Worm (Caenorhabditis elegans) whole organism, young adult: ENCODE results near the gene ced-9.
"Not testable (repeated sequence)": the region's sequence is repeated elsewhere in the genome, so short reads cannot be mapped to it uniquely, and the experiment has no call there.

Experiments
- B0019.2 ChIP-seq: fragments of 200-800 bp; sonication (Bioruptor generic); conservative IDR thresholded peaks from 2 replicates; pipeline ENCODE4 v1.3.6; 2022; ENCODE audit warnings: missing genetic modification reagents, missing genetic modification characterization, missing compliant biosample characterization
- B0336.3 ChIP-seq: fragments of 200-800 bp; sonication (Bioruptor generic); IDR thresholded peaks from 2 replicates; pipeline ENCODE4 v1.3.6; 2022; ENCODE audit warnings: missing genetic modification characterization, missing compliant biosample characterization
- D2030.7 ChIP-seq: fragments of 200-800 bp; sonication (Bioruptor generic); IDR thresholded peaks from 2 replicates; pipeline ENCODE4 v1.3.6; 2022; ENCODE audit warnings: missing genetic modification reagents, missing genetic modification characterization, missing compliant biosample characterization
- F33H1.4 ChIP-seq: fragments of 200-800 bp; sonication (Bioruptor generic); IDR thresholded peaks from 2 replicates; pipeline ENCODE4 v1.3.6; 2022; ENCODE audit warnings: missing genetic modification reagents, missing genetic modification characterization, missing compliant biosample characterization
- F37B4.10 ChIP-seq: fragments of 200-800 bp; sonication (Bioruptor generic); IDR thresholded peaks from 2 replicates; pipeline ENCODE4 v1.3.6; 2022; ENCODE audit warnings: missing genetic modification characterization, missing compliant biosample characterization
- F49E8.2 ChIP-seq: sonication (generic microtip); optimal IDR thresholded peaks from 3 replicates; lab custom pipeline; 2017; ENCODE audit warnings: missing genetic modification characterization, mild to moderate bottlenecking, missing compliant biosample characterization, antibody characterized with exemption, moderate library complexity; ENCODE audit not compliant: insufficient read depth
- F55B11.4 ChIP-seq: sonication (generic microtip); optimal IDR thresholded peaks from 2 replicates; lab custom pipeline; 2016; ENCODE audit warnings: missing compliant biosample characterization, missing genetic modification characterization, borderline replicate concordance; ENCODE audit not compliant: insufficient read depth
- Y56A3A.18 ChIP-seq: fragments of 200-800 bp; sonication (Bioruptor generic); IDR thresholded peaks from 2 replicates; pipeline ENCODE4 v1.3.6; 2022; ENCODE audit warnings: missing genetic modification reagents, missing genetic modification characterization, missing compliant biosample characterization
- Y67H2A.10 ChIP-seq: fragments of 200-800 bp; sonication (Bioruptor generic); conservative IDR thresholded peaks from 2 replicates; pipeline ENCODE4 v1.3.6; 2022; ENCODE audit warnings: missing genetic modification reagents, missing genetic modification characterization, missing compliant biosample characterization
- Y79H2A.3 ChIP-seq: fragments of 200-800 bp; sonication (Bioruptor generic); conservative IDR thresholded peaks from 2 replicates; pipeline ENCODE4 v1.3.6; 2022; ENCODE audit warnings: missing genetic modification reagents, missing genetic modification characterization, missing compliant biosample characterization
- Y95B8A.8 ChIP-seq: fragments of 200-800 bp; sonication (Bioruptor generic); IDR thresholded peaks from 2 replicates; pipeline ENCODE4 v1.3.6; 2022; ENCODE audit warnings: missing genetic modification reagents, missing genetic modification characterization, missing compliant biosample characterization
- ama-1 ChIP-seq, 3 experiments: fragments of 150-350 bp in 1 of 3; sonication (generic microtip) in 2 of 3; optimal IDR thresholded peaks; 2 replicates each; lab custom pipeline; 2014 to 2018; ENCODE audit warnings: missing biosample characterization in 2 of 3, missing genetic modification characterization in 2 of 3, missing genetic modification reagents in 2 of 3
- aptf-3 ChIP-seq: fragments of 200-800 bp; sonication (Bioruptor generic); IDR thresholded peaks from 2 replicates; pipeline ENCODE4 v1.3.6; 2022; ENCODE audit warnings: missing genetic modification characterization, missing compliant biosample characterization
- bed-2 ChIP-seq: fragments of 200-800 bp; sonication (Bioruptor generic); IDR thresholded peaks from 2 replicates; pipeline ENCODE4 v1.3.6; 2022; ENCODE audit warnings: missing genetic modification reagents, missing genetic modification characterization, missing compliant biosample characterization
- ceh-100 ChIP-seq: fragments of 200-800 bp; sonication (Bioruptor generic); IDR thresholded peaks from 2 replicates; pipeline ENCODE4 v1.3.6; 2022; ENCODE audit warnings: missing genetic modification reagents, missing genetic modification characterization, missing compliant biosample characterization
- ceh-91 ChIP-seq: fragments of 200-800 bp; sonication (Bioruptor generic); IDR thresholded peaks from 2 replicates; pipeline ENCODE4 v1.3.6; 2022; ENCODE audit warnings: missing genetic modification reagents, missing genetic modification characterization, missing compliant biosample characterization
- dox-1 ChIP-seq: fragments of 200-800 bp; sonication (Bioruptor generic); IDR thresholded peaks from 2 replicates; pipeline ENCODE4 v1.3.6; 2022; ENCODE audit warnings: missing genetic modification reagents, missing genetic modification characterization, missing compliant biosample characterization
- dpl-1 ChIP-seq: fragments of 150-350 bp; optimal IDR thresholded peaks from 2 replicates; lab custom pipeline; 2014; ENCODE audit warnings: missing biosample characterization, missing genetic modification reagents, missing genetic modification characterization
- egl-44 ChIP-seq: fragments of 200-800 bp; sonication (Bioruptor generic); IDR thresholded peaks from 2 replicates; pipeline ENCODE4 v1.3.6; 2022; ENCODE audit warnings: missing genetic modification reagents, missing genetic modification characterization, missing compliant biosample characterization
- egrh-3 ChIP-seq: fragments of 200-800 bp; sonication (Bioruptor generic); IDR thresholded peaks from 2 replicates; pipeline ENCODE4 v1.3.6; 2022; ENCODE audit warnings: missing genetic modification reagents, missing genetic modification characterization, missing compliant biosample characterization
- ekl-4 ChIP-seq: fragments of 200-800 bp; sonication (Bioruptor generic); IDR thresholded peaks from 2 replicates; pipeline ENCODE4 v1.3.6; 2022; ENCODE audit warnings: missing genetic modification reagents, missing genetic modification characterization, missing compliant biosample characterization
- hmg-1.2 ChIP-seq: fragments of 200-800 bp; sonication (Bioruptor generic); IDR thresholded peaks from 2 replicates; pipeline ENCODE4 v1.3.6; 2022; ENCODE audit warnings: missing genetic modification reagents, missing genetic modification characterization, missing compliant biosample characterization
- hsf-1 ChIP-seq: fragments of 200-800 bp; sonication (Bioruptor generic); IDR thresholded peaks from 2 replicates; pipeline ENCODE4 v1.3.6; 2022; ENCODE audit warnings: missing genetic modification reagents, missing genetic modification characterization, missing compliant biosample characterization
- let-526 ChIP-seq: fragments of 200-800 bp; sonication (Bioruptor generic); IDR thresholded peaks from 2 replicates; pipeline ENCODE4 v1.3.6; 2022; ENCODE audit warnings: missing genetic modification reagents, missing genetic modification characterization, missing compliant biosample characterization
- lin-26 ChIP-seq: fragments of 200-800 bp; sonication (Bioruptor generic); IDR thresholded peaks from 2 replicates; pipeline ENCODE4 v1.3.6; 2022; ENCODE audit warnings: missing genetic modification reagents, missing genetic modification characterization, missing compliant biosample characterization
- lin-54 ChIP-seq: fragments of 200-800 bp; sonication (Bioruptor generic); optimal IDR thresholded peaks from 2 replicates; lab custom pipeline; 2018; ENCODE audit warnings: mild to moderate bottlenecking, missing genetic modification characterization, missing compliant biosample characterization
- lir-1 ChIP-seq: fragments of 200-800 bp; sonication (Bioruptor generic); conservative IDR thresholded peaks from 2 replicates; pipeline ENCODE4 v1.3.6; 2022; ENCODE audit warnings: missing genetic modification reagents, missing genetic modification characterization, missing compliant biosample characterization
- lsl-1 ChIP-seq: fragments of 200-800 bp; sonication (Bioruptor generic); optimal IDR thresholded peaks from 2 replicates; lab custom pipeline; 2018; ENCODE audit warnings: mild to moderate bottlenecking, missing genetic modification characterization, moderate library complexity, missing compliant biosample characterization
- madf-10 ChIP-seq: sonication (generic microtip); optimal IDR thresholded peaks from 2 replicates; lab custom pipeline; 2016; ENCODE audit warnings: mild to moderate bottlenecking, missing genetic modification characterization, missing compliant biosample characterization
- madf-3 ChIP-seq: fragments of 200-800 bp; sonication (Bioruptor generic); IDR thresholded peaks from 2 replicates; pipeline ENCODE4 v1.3.6; 2022; ENCODE audit warnings: missing genetic modification reagents, missing genetic modification characterization, missing compliant biosample characterization
- madf-6 ChIP-seq: fragments of 200-800 bp; sonication (Bioruptor generic); IDR thresholded peaks from 2 replicates; pipeline ENCODE4 v1.3.6; 2022; ENCODE audit warnings: missing genetic modification reagents, missing genetic modification characterization, missing compliant biosample characterization
- madf-8 ChIP-seq: fragments of 200-800 bp; sonication (Bioruptor generic); conservative IDR thresholded peaks from 2 replicates; pipeline ENCODE4 v1.3.6; 2022; ENCODE audit warnings: missing genetic modification reagents, missing genetic modification characterization, missing compliant biosample characterization
- mcd-1 ChIP-seq: fragments of 200-800 bp; sonication (Bioruptor generic); IDR thresholded peaks from 2 replicates; pipeline ENCODE4 v1.3.6; 2022; ENCODE audit warnings: missing genetic modification reagents, missing genetic modification characterization, missing compliant biosample characterization
- nfyb-1 ChIP-seq: fragments of 200-800 bp; sonication (Bioruptor generic); IDR thresholded peaks from 2 replicates; pipeline ENCODE4 v1.3.6; 2022; ENCODE audit warnings: missing genetic modification reagents, missing genetic modification characterization, missing compliant biosample characterization
- pbrm-1 ChIP-seq: fragments of 200-800 bp; sonication (Bioruptor generic); IDR thresholded peaks from 2 replicates; pipeline ENCODE4 v1.3.6; 2022; ENCODE audit warnings: missing genetic modification reagents, missing genetic modification characterization, missing compliant biosample characterization
- rcor-1 ChIP-seq: fragments of 200-800 bp; sonication (Bioruptor generic); IDR thresholded peaks from 2 replicates; pipeline ENCODE4 v1.3.6; 2022; ENCODE audit warnings: missing genetic modification reagents, missing genetic modification characterization, missing compliant biosample characterization
- sea-2 ChIP-seq: fragments of 200-800 bp; sonication (Bioruptor generic); IDR thresholded peaks from 2 replicates; pipeline ENCODE4 v1.3.6; 2022; ENCODE audit warnings: missing genetic modification characterization, missing compliant biosample characterization
- snpc-3.4 ChIP-seq: sonication (generic microtip); optimal IDR thresholded peaks from 2 replicates; lab custom pipeline; 2017; ENCODE audit warnings: missing genetic modification characterization, mild to moderate bottlenecking, missing compliant biosample characterization, antibody characterized with exemption, moderate library complexity, missing genotype, missing genetic modification reagents
- snpc-4 ChIP-seq, 5 experiments: fragments of 150-350 bp in 1 of 5; sonication (generic microtip) in 4 of 5; optimal IDR thresholded peaks; 2 replicates each; lab custom pipeline; 2014 to 2018; ENCODE audit warnings: missing genetic modification characterization in 5 of 5, missing biosample characterization in 3 of 5, antibody characterized with exemption in 2 of 5, mild to moderate bottlenecking in 2 of 5, missing compliant biosample characterization in 2 of 5, missing genotype in 2 of 5, moderate library complexity in 2 of 5, missing genetic modification reagents in 1 of 5
- tbp1 ChIP-seq: fragments of 200-800 bp; sonication (Bioruptor generic); optimal IDR thresholded peaks from 2 replicates; lab custom pipeline; 2018; ENCODE audit warnings: mild to moderate bottlenecking, missing genetic modification characterization, missing compliant biosample characterization
- xnd-1 ChIP-seq: sonication (generic microtip); optimal IDR thresholded peaks from 2 replicates; lab custom pipeline; 2016; ENCODE audit warnings: missing genotype, missing genetic modification reagents, missing genetic modification characterization, missing compliant biosample characterization
- ztf-18 ChIP-seq: sonication (generic microtip); optimal IDR thresholded peaks from 2 replicates; lab custom pipeline; 2016; ENCODE audit warnings: missing genotype, mild to moderate bottlenecking, missing genetic modification characterization, missing compliant biosample characterization
- ztf-28 ChIP-seq: fragments of 200-800 bp; sonication (Bioruptor generic); IDR thresholded peaks from 2 replicates; pipeline ENCODE4 v1.3.6; 2022; ENCODE audit warnings: missing genetic modification reagents, missing genetic modification characterization, missing compliant biosample characterization

ced-9 gene

ce11 chrIII:10320228-10320705, 14.7 kb upstream of the ced-9 start:
- TF ChIP-seq xnd-1 (tag; lab: Kevin White, UChicago) (peak; percentile 44), B0336.3 (GFP tag; lab: Robert Waterston, UW) (0 out of 2 replicates have a peak, but pooled peaks have one; percentile 9), Y79H2A.3 (GFP tag; lab: Robert Waterston, UW) (peak; percentile 41; the same call in 1 of the 2 replicates), Y67H2A.10 (GFP tag; lab: Robert Waterston, UW) (0 out of 2 replicates have a peak, but pooled peaks have one; percentile 31), madf-3 (GFP tag; lab: Robert Waterston, UW) (0 out of 2 replicates have a peak, but pooled peaks have one; percentile 10), pbrm-1 (GFP tag; lab: Robert Waterston, UW) (peak; percentile 64; the same call in 1 of the 2 replicates), ceh-100 (GFP tag; lab: Robert Waterston, UW) (peak; percentile 88), Y95B8A.8 (peak; percentile 69; the same call in 1 of the 2 replicates), B0019.2 (GFP tag; lab: Robert Waterston, UW) (peak; percentile 38), hsf-1 (GFP tag; lab: Robert Waterston, UW) (peak; percentile 67), egl-44 (0 out of 2 replicates have a peak, but pooled peaks have one; percentile 12), lsl-1 (GFP tag; lab: Kevin White, UChicago) (peak; percentile 85), F33H1.4 (GFP tag; lab: Robert Waterston, UW) (peak; percentile 56), egrh-3 (GFP tag; lab: Robert Waterston, UW) (peak; percentile 59), lir-1 (GFP tag; lab: Robert Waterston, UW) (0 out of 2 replicates have a peak, but pooled peaks have one; percentile 44), hmg-1.2 (GFP tag; lab: Robert Waterston, UW) (peak; percentile 49), madf-8 (GFP tag; lab: Robert Waterston, UW) (peak; percentile 38), D2030.7 (GFP tag; lab: Robert Waterston, UW) (peak; percentile 95), ceh-91 (GFP tag; lab: Robert Waterston, UW) (peak; percentile 75), dox-1 (peak; percentile 80), snpc-3.4 (tag; lab: Kevin White, UChicago) (peak; percentile 41), nfyb-1 (GFP tag; lab: Robert Waterston, UW) (peak; percentile 50; the same call in 1 of the 2 replicates), ztf-28 (GFP tag; lab: Robert Waterston, UW) (peak; percentile 60; the same call in 1 of the 2 replicates), lin-26 (GFP tag; lab: Robert Waterston, UW) (0 out of 2 replicates have a peak, but pooled peaks have one; percentile 25), madf-6 (GFP tag; lab: Robert Waterston, UW) (peak; percentile 88), Y56A3A.18 (GFP tag; lab: Robert Waterston, UW) (0 out of 2 replicates have a peak, but pooled peaks have one; percentile 24), tbp1 (peak; percentile 6), lin-54 (GFP tag; lab: Kevin White, UChicago) (peak; percentile 37), F37B4.10 (0 out of 2 replicates have a peak, but pooled peaks have one; percentile 58), mcd-1 (GFP tag; lab: Robert Waterston, UW) (peak; percentile 76), ztf-18 (peak; percentile 67), rcor-1 (GFP tag; lab: Robert Waterston, UW) (peak; percentile 70), bed-2 (GFP tag; lab: Robert Waterston, UW) (0 out of 2 replicates have a peak, but pooled peaks have one; percentile 7), snpc-4 (tag; optimal IDR thresholded peaks at IDR 0.05; lab: Kevin White, UChicago) (peak in 1 of 4 experiments; percentile 15), F49E8.2 (peak; percentile 15)
- not testable (repeated sequence) for TF ChIP-seq snpc-4 (GFP tag; optimal IDR thresholded peaks at IDR 0.05; lab: Kevin White, UChicago)

DNA sequence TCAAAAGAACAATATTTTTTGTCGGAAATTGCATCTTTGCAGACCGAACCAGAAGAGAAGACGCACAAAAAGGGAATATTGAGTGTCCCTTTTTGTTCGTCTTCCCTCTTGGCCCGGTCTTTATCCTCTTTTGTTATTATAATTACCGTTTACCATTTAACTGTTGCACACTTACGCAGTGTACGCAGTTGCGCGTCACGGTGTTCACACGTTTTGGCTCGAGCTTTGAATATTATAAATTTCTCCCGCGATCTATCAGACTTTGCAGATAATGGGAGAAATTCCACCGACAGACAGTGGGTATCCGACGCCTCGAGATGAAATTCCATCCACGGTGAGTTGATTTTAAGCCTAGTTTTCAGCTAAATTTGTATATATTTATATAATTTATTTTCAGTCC, 14.2 kb upstream of the ced-9 start, which contains the start of gene sas-7:
Gene sas-7 (plus strand): TSS at position 232 of the 400 bp plus-strand sequence.
- TF ChIP-seq sea-2 (GFP tag; lab: Robert Waterston, UW) (no peak), Y95B8A.8 (no peak), let-526 (no peak), aptf-3 (GFP tag; lab: Robert Waterston, UW) (no peak), ceh-91 (GFP tag; lab: Robert Waterston, UW) (no peak), ekl-4 (GFP tag; lab: Robert Waterston, UW) (no peak), dpl-1 (no peak), ama-1 (optimal IDR thresholded peaks at IDR 0.05; lab: Kevin White, UChicago) (no peak), ama-1 (GFP tag; optimal IDR thresholded peaks at IDR 0.05; lab: Kevin White, UChicago) (no peak), bed-2 (GFP tag; lab: Robert Waterston, UW) (no peak), egl-44 (no peak), madf-10 (tag; lab: Kevin White, UChicago) (no peak), F55B11.4 (tag; lab: Kevin White, UChicago) (no peak)
- TF ChIP-seq, all 124 proteins: peak for 0
